Worm (Caenorhabditis elegans) whole organism, L1 larva: ENCODE measurements around the gene F16G10.5.

ENCODE experiments used
- ceh-82 ChIP-seq, 3 experiments: fragments of 150-350 bp in 1 of 3; sonication (generic microtip) in 2 of 3; optimal IDR thresholded peaks; 2 replicates each; lab custom pipeline; 2014 to 2017; ENCODE audit warnings: missing biosample characterization in 3 of 3, missing genetic modification characterization in 3 of 3
- snpc-4 ChIP-seq: fragments of 150-350 bp; optimal IDR thresholded peaks from 2 replicates; lab custom pipeline; 2014; ENCODE audit warnings: missing biosample characterization, missing genetic modification characterization
- sptf-1 ChIP-seq: fragments of 150-350 bp; optimal IDR thresholded peaks from 2 replicates; lab custom pipeline; 2014; ENCODE audit warnings: missing biosample characterization, missing genetic modification characterization
- swsn-7 ChIP-seq: sonication (generic microtip); optimal IDR thresholded peaks from 2 replicates; lab custom pipeline; 2016; ENCODE audit warnings: missing genetic modification characterization, missing compliant biosample characterization

ce11 chrII:2399810-2400209 lies 32.7 kb downstream of the F16G10.5 start:
- TF ChIP-seq snpc-4 (tag; lab: Kevin White, UChicago) = no peak
- no peak for TF ChIP-seq ceh-82 (tag; optimal IDR thresholded peaks at IDR 0.05; lab: Kevin White, UChicago)
- no peak for TF ChIP-seq sptf-1 (tag; lab: Kevin White, UChicago)
- TF ChIP-seq swsn-7 (tag; lab: Kevin White, UChicago) = no peak
